Fruit fly (Drosophila melanogaster): ENCODE data around the gene CG33271.

DNA sequence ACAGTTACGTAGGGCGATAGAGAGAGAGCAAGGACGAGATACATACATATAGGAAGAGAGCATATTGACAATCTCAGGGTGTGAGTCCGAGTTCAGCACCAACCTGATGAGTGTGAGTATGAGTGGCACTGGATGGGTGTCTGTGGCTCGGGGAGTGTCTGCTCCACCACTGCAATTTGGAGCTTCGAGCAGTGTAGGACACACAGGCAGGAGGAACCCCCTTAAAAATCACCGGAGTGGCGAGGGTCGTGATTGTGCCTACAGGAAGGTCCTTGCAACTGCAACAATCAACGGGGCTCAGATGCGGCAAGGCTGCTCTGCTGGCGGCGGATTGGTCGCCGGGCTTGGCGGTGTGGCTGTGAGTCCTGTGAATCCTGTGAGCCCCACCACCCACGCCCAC, 14.5 kb upstream of the CG33271 start:
- TF ChIP-seq Dek (tag; optimal IDR thresholded peaks at IDR 0.05) (no peak), pum (GFP tag; optimal IDR thresholded peaks at IDR 0.05) (no peak), trem (tag; optimal IDR thresholded peaks at IDR 0.05) (no peak), bbx (GFP tag; IDR thresholded peaks at IDR 0.05; ENCODE audit: partially characterized antibody) (no peak)

Measured in whole organism, embryonic.